Fruit fly (Drosophila melanogaster) whole organism, embryonic: ENCODE measurements around the gene be.

Source experiments
- ATbp ChIP-seq: fragments of 200-800 bp; sonication (Bioruptor generic); optimal IDR thresholded peaks from 2 replicates; lab custom pipeline; 2017; ENCODE audit warnings: missing biosample characterization, mild to moderate bottlenecking, missing genetic modification characterization, missing genetic modification reagents
- Asciz ChIP-seq: fragments of 200-800 bp; sonication (Bioruptor generic); optimal IDR thresholded peaks from 2 replicates; lab custom pipeline; 2017; ENCODE audit warnings: missing biosample characterization, mild to moderate bottlenecking, missing genetic modification characterization, missing genetic modification reagents
- Atf-2 ChIP-seq: fragments of 200-800 bp; sonication (Bioruptor generic); optimal IDR thresholded peaks from 2 replicates; lab custom pipeline; 2016; ENCODE audit warnings: missing biosample characterization, missing genetic modification characterization
- BtbVII ChIP-seq: fragments of 200-800 bp; sonication (Bioruptor generic); optimal IDR thresholded peaks from 3 replicates; lab custom pipeline; 2017; ENCODE audit warnings: missing biosample characterization, mild to moderate bottlenecking, missing genetic modification characterization
- CG12942 ChIP-seq: fragments of 200-800 bp; sonication (Bioruptor generic); optimal IDR thresholded peaks from 3 replicates; lab custom pipeline; 2016; ENCODE audit warnings: missing biosample characterization, missing genetic modification characterization
- CG13287 ChIP-seq: fragments of 200-800 bp; sonication (Bioruptor generic); IDR thresholded peaks from 2 replicates; pipeline ENCODE4 v1.3.6; 2022; ENCODE audit warnings: missing biosample characterization, missing genetic modification characterization; ENCODE audit not compliant: partially characterized antibody
- CG13894 ChIP-seq: fragments of 200-800 bp; sonication (Bioruptor generic); optimal IDR thresholded peaks from 3 replicates; lab custom pipeline; 2018; ENCODE audit warnings: missing biosample characterization, mild to moderate bottlenecking, missing genetic modification characterization, moderate library complexity
- CG14014 ChIP-seq: fragments of 200-800 bp; sonication (Bioruptor generic); IDR thresholded peaks from 2 replicates; pipeline ENCODE4 v1.3.6; 2022; ENCODE audit warnings: missing biosample characterization, missing genetic modification characterization
- CG14667 ChIP-seq: fragments of 200-800 bp; sonication (Bioruptor generic); IDR thresholded peaks from 2 replicates; pipeline ENCODE4 v1.3.6; 2022; ENCODE audit warnings: missing biosample characterization, missing genetic modification characterization
- CG15269 ChIP-seq: fragments of 200-800 bp; sonication (Bioruptor generic); optimal IDR thresholded peaks from 2 replicates; lab custom pipeline; 2018; ENCODE audit warnings: missing biosample characterization, mild to moderate bottlenecking, missing genetic modification characterization, moderate library complexity
- CG1647 ChIP-seq: fragments of 200-800 bp; sonication (Bioruptor generic); optimal IDR thresholded peaks from 3 replicates; lab custom pipeline; 2016; ENCODE audit warnings: missing biosample characterization, missing genetic modification characterization
- CG16779 ChIP-seq: fragments of 200-800 bp; sonication (Bioruptor generic); IDR thresholded peaks from 2 replicates; pipeline ENCODE4 v1.3.6; 2022; ENCODE audit warnings: missing biosample characterization, missing genetic modification characterization
- CG16815 ChIP-seq: fragments of 200-800 bp; sonication (Bioruptor generic); optimal IDR thresholded peaks from 3 replicates; lab custom pipeline; 2017; ENCODE audit warnings: missing biosample characterization, mild to moderate bottlenecking, missing genetic modification characterization
- CG2875 ChIP-seq: fragments of 200-800 bp; sonication (Bioruptor generic); optimal IDR thresholded peaks from 2 replicates; lab custom pipeline; 2017; ENCODE audit warnings: missing biosample characterization, mild to moderate bottlenecking, missing genetic modification characterization, missing genetic modification reagents
- CG3407 ChIP-seq: fragments of 200-800 bp; sonication (Bioruptor generic); optimal IDR thresholded peaks from 2 replicates; lab custom pipeline; 2018; ENCODE audit warnings: missing biosample characterization, mild to moderate bottlenecking, missing genetic modification characterization
- CG4707 ChIP-seq: fragments of 200-800 bp; sonication (Bioruptor generic); optimal IDR thresholded peaks from 2 replicates; lab custom pipeline; 2018; ENCODE audit warnings: missing biosample characterization, mild to moderate bottlenecking, missing genetic modification characterization, moderate library complexity
- CG6272 ChIP-seq: fragments of 200-800 bp; sonication (Bioruptor generic); IDR thresholded peaks from 2 replicates; pipeline ENCODE4 v1.3.6; 2022; ENCODE audit warnings: missing biosample characterization, missing genetic modification characterization
- CG7271 ChIP-seq: fragments of 200-800 bp; sonication (Bioruptor generic); optimal IDR thresholded peaks from 2 replicates; lab custom pipeline; 2018; ENCODE audit warnings: missing biosample characterization, mild to moderate bottlenecking, missing genetic modification characterization, moderate library complexity
- CTCF ChIP-seq: fragments of 200-800 bp; sonication (Bioruptor generic); optimal IDR thresholded peaks from 2 replicates; lab custom pipeline; 2017; ENCODE audit warnings: missing biosample characterization, mild to moderate bottlenecking, missing genetic modification characterization, moderate library complexity
- Doc2 ChIP-seq: fragments of 200-800 bp; sonication (Bioruptor generic); IDR thresholded peaks from 2 replicates; pipeline ENCODE4 v1.3.6; 2022; ENCODE audit warnings: missing biosample characterization, missing genetic modification characterization
- Gsc ChIP-seq: fragments of 200-800 bp; sonication (Bioruptor generic); IDR thresholded peaks from 2 replicates; pipeline ENCODE4 v1.3.6; 2022; ENCODE audit warnings: missing biosample characterization, missing genetic modification characterization
- Hsf ChIP-seq: fragments of 200-800 bp; sonication (Bioruptor generic); optimal IDR thresholded peaks from 3 replicates; lab custom pipeline; 2016; ENCODE audit warnings: missing biosample characterization, missing genetic modification characterization
- Jarid2 ChIP-seq: fragments of 200-800 bp; sonication (Bioruptor generic); optimal IDR thresholded peaks from 3 replicates; lab custom pipeline; 2017; ENCODE audit warnings: mild to moderate bottlenecking, missing biosample characterization, missing genetic modification reagents, missing genetic modification characterization
- MTF-1 ChIP-seq: fragments of 200-800 bp; sonication (Bioruptor generic); optimal IDR thresholded peaks from 2 replicates; lab custom pipeline; 2018; ENCODE audit warnings: missing biosample characterization, mild to moderate bottlenecking, missing genetic modification characterization, borderline replicate concordance
- Mrtf ChIP-seq: fragments of 200-800 bp; sonication (Bioruptor generic); IDR thresholded peaks from 3 replicates; pipeline ENCODE4 v1.3.6; 2022; ENCODE audit warnings: missing biosample characterization, missing genetic modification characterization
- Nf-YC ChIP-seq: fragments of 200-800 bp; optimal IDR thresholded peaks from 3 replicates; lab custom pipeline; 2019; ENCODE audit warnings: missing biosample characterization, mild to moderate bottlenecking, missing genetic modification characterization, moderate library complexity
- NfI ChIP-seq: fragments of 200-800 bp; sonication (Bioruptor generic); optimal IDR thresholded peaks from 3 replicates; lab custom pipeline; 2018; ENCODE audit warnings: missing biosample characterization, mild to moderate bottlenecking, missing genetic modification characterization, moderate library complexity
- Optix ChIP-seq: fragments of 200-800 bp; sonication (Bioruptor generic); IDR thresholded peaks from 3 replicates; pipeline ENCODE4 v1.3.6; 2022; ENCODE audit warnings: missing biosample characterization, missing genetic modification characterization
- Ptx1 ChIP-seq: fragments of 200-800 bp; sonication (Bioruptor generic); IDR thresholded peaks from 2 replicates; pipeline ENCODE4 v1.3.6; 2022; ENCODE audit warnings: missing biosample characterization, missing genetic modification characterization
- Scr ChIP-seq: fragments of 200-800 bp; sonication (Bioruptor generic); IDR thresholded peaks from 2 replicates; pipeline ENCODE4 v1.3.6; 2022; ENCODE audit warnings: missing biosample characterization, missing genetic modification characterization; ENCODE audit not compliant: partially characterized antibody
- Side ChIP-seq: fragments of 200-800 bp; sonication (Bioruptor generic); optimal IDR thresholded peaks from 2 replicates; lab custom pipeline; 2016; ENCODE audit warnings: missing biosample characterization, missing genetic modification characterization
- Spps ChIP-seq: fragments of 200-800 bp; sonication (Bioruptor generic); optimal IDR thresholded peaks from 2 replicates; lab custom pipeline; 2018; ENCODE audit warnings: missing biosample characterization, mild to moderate bottlenecking, missing genetic modification characterization
- Sry-δ ChIP-seq: fragments of 200-800 bp; sonication (Bioruptor generic); optimal IDR thresholded peaks from 2 replicates; lab custom pipeline; 2016; ENCODE audit warnings: missing biosample characterization, missing genetic modification characterization
- ab ChIP-seq: fragments of 200-800 bp; sonication (Bioruptor generic); optimal IDR thresholded peaks from 2 replicates; lab custom pipeline; 2016; ENCODE audit warnings: missing biosample characterization, missing genetic modification characterization
- bbx ChIP-seq: fragments of 200-800 bp; sonication (Bioruptor generic); IDR thresholded peaks from 2 replicates; pipeline ENCODE4 v1.3.6; 2022; ENCODE audit warnings: missing biosample characterization, missing genetic modification characterization; ENCODE audit not compliant: partially characterized antibody
- danr ChIP-seq: fragments of 200-800 bp; sonication (Bioruptor generic); IDR thresholded peaks from 2 replicates; pipeline ENCODE4 v1.3.6; 2022; ENCODE audit warnings: missing biosample characterization, missing genetic modification characterization
- dati ChIP-seq: fragments of 200-800 bp; sonication (Bioruptor generic); IDR thresholded peaks from 2 replicates; pipeline ENCODE4 v1.3.6; 2022; ENCODE audit warnings: missing biosample characterization, missing genetic modification characterization
- en ChIP-seq: fragments of 200-800 bp; sonication (Bioruptor generic); optimal IDR thresholded peaks from 2 replicates; lab custom pipeline; 2016; ENCODE audit warnings: missing biosample characterization, missing genetic modification characterization
- eve ChIP-seq, 2 experiments: fragments of >200 bp; optimal IDR thresholded peaks; 2 replicates each; lab custom pipeline; 2017; ENCODE audit warnings: missing biosample characterization in 2 of 2, missing genetic modification characterization in 2 of 2
- exex ChIP-seq: fragments of 200-800 bp; sonication (Bioruptor generic); optimal IDR thresholded peaks from 4 replicates; lab custom pipeline; 2018; ENCODE audit warnings: missing biosample characterization, mild to moderate bottlenecking, missing genetic modification characterization, moderate library complexity
- hb ChIP-seq: fragments of 200-800 bp; sonication (Bioruptor generic); IDR thresholded peaks from 3 replicates; pipeline ENCODE4 v1.3.6; 2022; ENCODE audit warnings: missing biosample characterization, missing genetic modification characterization; ENCODE audit not compliant: partially characterized antibody
- ind ChIP-seq: fragments of 200-800 bp; sonication (Bioruptor generic); optimal IDR thresholded peaks from 3 replicates; lab custom pipeline; 2016; ENCODE audit warnings: missing biosample characterization, missing genetic modification characterization
- jing ChIP-seq: fragments of 200-800 bp; sonication (Bioruptor generic); optimal IDR thresholded peaks from 2 replicates; lab custom pipeline; 2018; ENCODE audit warnings: missing biosample characterization, mild to moderate bottlenecking, missing genetic modification characterization
- lbe ChIP-seq: fragments of 200-800 bp; sonication (Bioruptor generic); optimal IDR thresholded peaks from 2 replicates; lab custom pipeline; 2016; ENCODE audit warnings: missing biosample characterization, mild to moderate bottlenecking, missing genetic modification characterization
- oc ChIP-seq: fragments of 200-800 bp; sonication (Bioruptor generic); optimal IDR thresholded peaks from 2 replicates; lab custom pipeline; 2018; ENCODE audit warnings: missing biosample characterization, mild to moderate bottlenecking, missing genetic modification characterization, moderate library complexity
- onecut ChIP-seq: fragments of 200-800 bp; sonication (Bioruptor generic); IDR thresholded peaks from 2 replicates; pipeline ENCODE4 v1.3.6; 2022; ENCODE audit warnings: missing biosample characterization, missing genetic modification characterization
- run ChIP-seq: fragments of 200-800 bp; sonication (Bioruptor generic); optimal IDR thresholded peaks from 3 replicates; lab custom pipeline; 2018; ENCODE audit warnings: missing biosample characterization, mild to moderate bottlenecking, missing genetic modification characterization
- slou ChIP-seq: fragments of 200-800 bp; sonication (Bioruptor generic); optimal IDR thresholded peaks from 3 replicates; lab custom pipeline; 2016; ENCODE audit warnings: missing biosample characterization, missing genetic modification characterization
- sqz ChIP-seq: fragments of 200-800 bp; sonication (Bioruptor generic); optimal IDR thresholded peaks from 3 replicates; lab custom pipeline; 2018; ENCODE audit warnings: missing biosample characterization, mild to moderate bottlenecking, missing genetic modification characterization
- stc ChIP-seq: fragments of 200-800 bp; sonication (Bioruptor generic); IDR thresholded peaks from 2 replicates; pipeline ENCODE4 v1.3.6; 2022; ENCODE audit warnings: missing biosample characterization, missing genetic modification characterization
- z ChIP-seq: fragments of 200-800 bp; sonication (Bioruptor generic); IDR thresholded peaks from 3 replicates; pipeline ENCODE4 v1.3.6; 2022; ENCODE audit warnings: missing biosample characterization, missing genetic modification characterization

Gene be

DNA sequence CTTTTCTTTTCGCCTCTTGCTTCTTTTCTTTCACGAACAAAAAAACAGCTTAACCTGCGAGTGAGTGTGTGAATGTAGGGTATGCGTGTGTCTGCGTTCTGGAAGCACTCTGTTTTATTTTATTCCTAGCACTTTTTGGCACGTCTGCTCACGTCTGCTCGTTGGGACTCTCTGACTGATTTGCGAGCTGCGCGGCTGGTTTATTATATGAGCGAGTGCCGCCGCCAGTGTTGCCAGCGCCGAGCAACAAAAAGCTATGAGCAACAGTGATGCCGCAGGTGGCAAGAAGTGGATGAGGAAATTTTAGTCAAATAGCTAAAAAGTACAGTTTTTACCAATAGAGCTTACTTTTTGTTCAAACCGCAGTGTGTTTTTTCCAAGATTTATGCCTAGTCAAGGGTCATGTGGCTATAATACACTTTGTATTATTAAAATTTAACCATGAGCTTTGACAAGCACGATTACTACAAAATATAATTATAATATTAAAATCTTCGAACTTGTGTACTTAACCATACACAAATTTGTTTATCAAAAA is 51.9 kb downstream of the be start, which contains the start of gene Lsd-2 (continued):
- peak; percentile 49 for TF ChIP-seq Nf-YC (tag; lab: Kevin White, UChicago)
- TF ChIP-seq CG13894 (tag; lab: Kevin White, UChicago) = peak; percentile 35
- no peak for TF ChIP-seq hb (GFP tag; lab: Robert Waterston, UW)
- TF ChIP-seq ATbp (GFP tag; lab: Kevin White, UChicago) = no peak
- TF ChIP-seq eve (GFP tag; optimal IDR thresholded peaks at IDR 0.05; lab: Kevin White, UChicago) = no peak
- no peak for TF ChIP-seq dati (GFP tag; lab: Robert Waterston, UW)
- no peak for TF ChIP-seq CG2875 (GFP tag; lab: Kevin White, UChicago)
- TF ChIP-seq CG14667 (GFP tag; lab: Robert Waterston, UW) = no peak
- TF ChIP-seq NfI (GFP tag; lab: Kevin White, UChicago) = peak; percentile 0
- TF ChIP-seq ind = peak; percentile 17
- no peak for TF ChIP-seq CG16815 (GFP tag; lab: Kevin White, UChicago)
- no peak for TF ChIP-seq Hsf
- TF ChIP-seq Mrtf (GFP tag; lab: Robert Waterston, UW) = no peak
- TF ChIP-seq bbx (GFP tag; lab: Robert Waterston, UW) = peak; percentile 60; the same call in 1 of the 2 replicates
- no peak for TF ChIP-seq danr (GFP tag; lab: Robert Waterston, UW)
- no peak for TF ChIP-seq CG12942 (GFP tag; lab: Kevin White, UChicago)
- no peak for TF ChIP-seq en (GFP tag; lab: Kevin White, UChicago)
- no peak for TF ChIP-seq CG4707 (GFP tag; lab: Kevin White, UChicago)
- TF ChIP-seq stc (GFP tag; lab: Robert Waterston, UW) = no peak
- no peak for TF ChIP-seq Spps (tag; lab: Kevin White, UChicago)
- TF ChIP-seq CG3407 = no peak
- TF ChIP-seq slou = no peak
- TF ChIP-seq MTF-1 = peak; percentile 41
- no peak for TF ChIP-seq exex (tag; lab: Kevin White, UChicago)
- no peak; the same call in 1 of the 2 replicates for TF ChIP-seq onecut (GFP tag; lab: Robert Waterston, UW)
- no peak for TF ChIP-seq Doc2
- TF ChIP-seq ab (GFP tag; lab: Kevin White, UChicago) = no peak
- TF ChIP-seq Asciz (GFP tag; lab: Kevin White, UChicago) = no peak
- TF ChIP-seq run (tag; lab: Kevin White, UChicago) = no peak
- no peak for TF ChIP-seq CG7271
- TF ChIP-seq sqz (GFP tag; lab: Kevin White, UChicago) = no peak
- TF ChIP-seq CG6272 (GFP tag; lab: Robert Waterston, UW) = no peak
- TF ChIP-seq Sry-δ = no peak
- TF ChIP-seq Gsc (GFP tag; lab: Robert Waterston, UW) = no peak
- peak; percentile 31 for TF ChIP-seq CG15269 (tag; lab: Kevin White, UChicago)
- no peak for TF ChIP-seq Optix (GFP tag; lab: Robert Waterston, UW)
- TF ChIP-seq CTCF (GFP tag; lab: Kevin White, UChicago) = no peak
- TF ChIP-seq CG1647 (GFP tag; lab: Kevin White, UChicago) = peak; percentile 15
- TF ChIP-seq CG14014 (GFP tag; lab: Robert Waterston, UW) = peak; percentile 41; the same call in 1 of the 2 replicates
- 0 out of 3 replicates have a peak, but pooled peaks have one; percentile 18 for TF ChIP-seq z
- TF ChIP-seq Scr (GFP tag; lab: Robert Waterston, UW) = no peak
- TF ChIP-seq oc (tag; lab: Kevin White, UChicago) = peak; percentile 38
- TF ChIP-seq jing (GFP tag; lab: Kevin White, UChicago) = no peak
- no peak for TF ChIP-seq CG16779 (GFP tag; lab: Robert Waterston, UW)
- TF ChIP-seq Atf-2 (GFP tag; lab: Kevin White, UChicago) = no peak
- TF ChIP-seq Ptx1 (GFP tag; lab: Robert Waterston, UW) = no peak
- peak; percentile 17; the same call in 1 of the 2 replicates for TF ChIP-seq CG13287 (GFP tag; lab: Robert Waterston, UW)
- no peak for TF ChIP-seq BtbVII (GFP tag; lab: Kevin White, UChicago)
- TF ChIP-seq Side (GFP tag; lab: Kevin White, UChicago) = no peak
- TF ChIP-seq Jarid2 (GFP tag; lab: Kevin White, UChicago) = peak; percentile 90
- TF ChIP-seq lbe (GFP tag; lab: Kevin White, UChicago) = no peak
